Worm (Caenorhabditis elegans) whole organism, L2 larva: ENCODE measurements around the gene pitr-4.

Experiments used
- ceh-82 ChIP-seq: fragments of 150-350 bp; optimal IDR thresholded peaks from 2 replicates; lab custom pipeline; 2014; ENCODE audit warnings: missing biosample characterization, missing genetic modification characterization
- fos-1 ChIP-seq: fragments of 150-350 bp; optimal IDR thresholded peaks from 2 replicates; lab custom pipeline; 2014; ENCODE audit warnings: missing biosample characterization, missing genetic modification characterization
- lin-39 ChIP-seq: fragments of 150-350 bp; optimal IDR thresholded peaks from 2 replicates; lab custom pipeline; 2014; ENCODE audit warnings: missing biosample characterization, missing genetic modification reagents, missing genetic modification characterization
- lsy-2 ChIP-seq, 2 experiments: fragments of 150-350 bp in 1 of 2; sonication (generic microtip) in 1 of 2; optimal IDR thresholded peaks; 2 replicates each; lab custom pipeline; 2014 to 2017; ENCODE audit warnings: missing biosample characterization in 2 of 2, missing genetic modification characterization in 2 of 2
- mdl-1 ChIP-seq, 2 experiments: fragments of 150-350 bp in 1 of 2; sonication (generic microtip) in 1 of 2; optimal IDR thresholded peaks; 2 replicates each; lab custom pipeline; 2017; ENCODE audit warnings: missing biosample characterization in 2 of 2, missing genetic modification characterization in 2 of 2
- nhr-77 ChIP-seq: fragments of 150-350 bp; optimal IDR thresholded peaks from 2 replicates; lab custom pipeline; 2014; ENCODE audit warnings: missing biosample characterization, missing genetic modification characterization
- skn-1 ChIP-seq: sonication (generic microtip); optimal IDR thresholded peaks from 2 replicates; lab custom pipeline; 2017; ENCODE audit warnings: missing biosample characterization, missing genetic modification characterization
- snpc-4 ChIP-seq: fragments of 150-350 bp; optimal IDR thresholded peaks from 2 replicates; lab custom pipeline; 2014; ENCODE audit warnings: missing biosample characterization, missing genetic modification characterization
- unc-39 ChIP-seq: fragments of 150-350 bp; optimal IDR thresholded peaks from 2 replicates; lab custom pipeline; 2014; ENCODE audit warnings: missing biosample characterization, missing genetic modification characterization
- ztf-11 ChIP-seq: sonication (generic microtip); optimal IDR thresholded peaks from 2 replicates; lab custom pipeline; 2017; ENCODE audit warnings: missing biosample characterization, missing genetic modification characterization

DNA sequence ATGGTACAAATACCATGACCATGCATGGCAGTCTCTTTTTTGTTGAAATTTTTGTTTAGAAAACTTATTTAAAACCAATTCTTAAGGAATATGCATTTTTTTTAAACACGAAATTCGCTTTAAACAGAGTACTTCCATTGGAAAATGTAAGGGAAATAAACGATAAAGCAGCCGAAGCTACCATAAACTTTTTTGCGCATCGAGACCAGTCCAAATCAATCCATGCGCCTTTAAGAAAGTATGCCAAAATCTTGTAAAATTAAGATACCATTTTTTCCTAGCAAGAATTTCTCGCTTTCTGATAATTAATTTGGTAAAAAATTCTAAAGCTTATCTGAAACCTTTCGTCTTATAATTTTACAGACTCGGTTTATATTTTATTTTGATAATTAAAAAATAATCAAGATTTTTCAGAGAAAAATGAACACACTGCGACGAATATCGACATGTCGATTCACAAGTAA is 31.3 kb upstream of the pitr-4 start, which contains the start of gene ZK287.7:
- TF ChIP-seq lin-39 (tag; lab: Kevin White, UChicago) (no peak), lsy-2 (tag; optimal IDR thresholded peaks at IDR 0.05; lab: Kevin White, UChicago) (no peak), fos-1 (no peak), snpc-4 (tag; lab: Kevin White, UChicago) (no peak), unc-39 (tag; lab: Kevin White, UChicago) (no peak), nhr-77 (no peak), mdl-1 (tag; optimal IDR thresholded peaks at IDR 0.05; lab: Kevin White, UChicago) (no peak), ztf-11 (tag; lab: Kevin White, UChicago) (no peak), skn-1 (tag; lab: Kevin White, UChicago) (no peak), ceh-82 (tag; lab: Kevin White, UChicago) (no peak)
